Fruit fly (Drosophila melanogaster) whole organism, prepupa: Measurements from ENCODE around the gene Dpy-30L2.
A peak's percentile ranks its signal among the peaks of the same experiment; 100 is the strongest.

Experiments used
- CG10669 ChIP-seq: fragments of 200-800 bp; sonication (Bioruptor generic); optimal IDR thresholded peaks from 3 replicates; lab custom pipeline; 2018; ENCODE audit warnings: missing biosample characterization, mild to moderate bottlenecking, missing genetic modification characterization, moderate library complexity
- CG11294 ChIP-seq: fragments of 200-800 bp; sonication (Bioruptor generic); IDR thresholded peaks from 2 replicates; pipeline ENCODE4 v1.3.6; 2022; ENCODE audit warnings: missing biosample characterization, missing genetic modification characterization
- CG11902 ChIP-seq: fragments of 200-800 bp; sonication (Bioruptor generic); optimal IDR thresholded peaks from 3 replicates; lab custom pipeline; 2016; ENCODE audit warnings: missing biosample characterization, missing genetic modification characterization
- CG7368 ChIP-seq: fragments of 200-800 bp; sonication (Bioruptor generic); optimal IDR thresholded peaks from 3 replicates; lab custom pipeline; 2016; ENCODE audit warnings: missing biosample characterization, missing genetic modification characterization
- Ets96B ChIP-seq: fragments of 200-800 bp; optimal IDR thresholded peaks from 2 replicates; lab custom pipeline; 2019; ENCODE audit warnings: missing biosample characterization, mild to moderate bottlenecking, missing genetic modification characterization, moderate library complexity
- Gug ChIP-seq: fragments of 200-800 bp; sonication (Bioruptor generic); IDR thresholded peaks from 2 replicates; pipeline ENCODE4 v1.3.6; 2022; ENCODE audit warnings: missing biosample characterization, missing genetic modification characterization
- Hr4 ChIP-seq: fragments of 200-800 bp; sonication (Bioruptor generic); optimal IDR thresholded peaks from 3 replicates; lab custom pipeline; 2016; ENCODE audit warnings: missing biosample characterization, missing genetic modification characterization
- Sox15 ChIP-seq: fragments of 200-800 bp; sonication (Bioruptor generic); optimal IDR thresholded peaks from 3 replicates; lab custom pipeline; 2016; ENCODE audit warnings: missing biosample characterization, missing genetic modification characterization
- fd85E ChIP-seq: fragments of 200-800 bp; sonication (Bioruptor generic); optimal IDR thresholded peaks from 3 replicates; lab custom pipeline; 2016; ENCODE audit warnings: missing biosample characterization, missing genetic modification characterization
- fkh ChIP-seq: fragments of 200-800 bp; sonication (Bioruptor generic); optimal IDR thresholded peaks from 3 replicates; lab custom pipeline; 2017; ENCODE audit warnings: missing biosample characterization, mild to moderate bottlenecking, missing genetic modification characterization, moderate library complexity
- lz ChIP-seq: fragments of 200-800 bp; sonication (Bioruptor generic); optimal IDR thresholded peaks from 3 replicates; lab custom pipeline; 2016; ENCODE audit warnings: missing biosample characterization, missing genetic modification characterization
- ss ChIP-seq, 2 experiments: fragments of 200-800 bp; sonication (Bioruptor generic); optimal IDR thresholded peaks; 2 replicates in 1 of 2; 3 replicates in 1 of 2; lab custom pipeline; 2017 to 2018; ENCODE audit warnings: mild to moderate bottlenecking in 2 of 2, missing biosample characterization in 2 of 2, missing genetic modification characterization in 2 of 2, moderate library complexity in 1 of 2

dm6 chr3L:4025738-4026505, 21.6 kb downstream of the Dpy-30L2 start, which contains the start of gene CG11594:
- TF ChIP-seq Gug (GFP tag; lab: Robert Waterston, UW) (no peak), lz (GFP tag; lab: Kevin White, UChicago) (no peak), Hr4 (GFP tag; lab: Kevin White, UChicago) (no peak), fkh (GFP tag; lab: Kevin White, UChicago) (peak; percentile 91), CG11294 (GFP tag; lab: Robert Waterston, UW) (no peak), CG11902 (GFP tag; lab: Kevin White, UChicago) (no peak), Ets96B (tag; lab: Kevin White, UChicago) (no peak), CG7368 (GFP tag; lab: Kevin White, UChicago) (no peak), Sox15 (GFP tag; lab: Kevin White, UChicago) (no peak), ss (GFP tag; optimal IDR thresholded peaks at IDR 0.05; lab: Kevin White, UChicago) (no peak), fd85E (GFP tag; lab: Kevin White, UChicago) (no peak), CG10669 (no peak)
